Worm (Caenorhabditis elegans) whole organism, L3 larva: ENCODE data around the gene nhr-237.

Source experiments
- egl-5 ChIP-seq: fragments of 150-350 bp; optimal IDR thresholded peaks from 2 replicates; lab custom pipeline; 2017; ENCODE audit warnings: missing biosample characterization, missing genetic modification reagents, missing genetic modification characterization, inconsistent platforms
- nhr-11 ChIP-seq: fragments of 150-350 bp; optimal IDR thresholded peaks from 2 replicates; lab custom pipeline; 2014; ENCODE audit warnings: missing biosample characterization, missing genetic modification characterization
- nhr-28 ChIP-seq: fragments of 150-350 bp; optimal IDR thresholded peaks from 2 replicates; lab custom pipeline; 2014; ENCODE audit warnings: missing biosample characterization, missing genetic modification characterization
- nhr-76 ChIP-seq: fragments of 150-350 bp; sonication (generic microtip); optimal IDR thresholded peaks from 5 replicates; lab custom pipeline; 2014; ENCODE audit warnings: missing biosample characterization, missing genetic modification characterization

ce11 chrV:1635859-1636258 lies 9.2 kb upstream of the nhr-237 start, which contains the start of gene str-222:
- TF ChIP-seq nhr-28 (tag; lab: Kevin White, UChicago): no peak
- no peak for TF ChIP-seq nhr-76 (tag; lab: Kevin White, UChicago)
- TF ChIP-seq nhr-11: no peak
- no peak for TF ChIP-seq egl-5
